Fruit fly (Drosophila melanogaster): Measurements from ENCODE around the gene Hyls1.

DNA sequence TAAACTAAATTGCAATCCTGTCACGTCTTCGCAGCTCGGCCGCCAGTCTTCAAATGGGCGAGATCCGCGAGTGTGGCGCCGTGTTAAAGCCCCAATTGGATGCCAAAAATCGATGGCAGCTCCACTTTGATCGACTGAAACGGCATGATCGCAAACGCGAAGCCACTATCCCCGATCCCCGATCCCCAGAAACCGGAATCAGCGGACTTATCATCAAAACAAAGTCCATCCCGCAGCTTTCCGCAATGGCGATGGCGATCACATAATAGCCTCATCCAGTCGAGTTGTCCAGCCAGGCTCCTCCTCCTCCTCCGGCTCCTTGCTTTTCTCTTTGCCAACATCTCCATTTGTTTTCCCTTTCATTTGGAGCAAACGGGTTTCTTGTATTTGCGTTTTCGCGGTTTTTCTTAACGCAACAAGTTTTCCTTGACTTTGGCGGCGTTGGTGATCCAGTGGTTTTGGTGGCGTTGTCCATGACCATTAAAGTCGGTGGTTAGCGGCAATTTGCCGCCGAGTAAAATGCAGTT lies 59.4 kb downstream of the Hyls1 start, which contains the start of gene CG13258:
- TF ChIP-seq EcR (GFP tag; optimal IDR thresholded peaks at IDR 0.05), result no peak
- no peak for TF ChIP-seq pan (optimal IDR thresholded peaks at IDR 0.05)
- no peak for TF ChIP-seq CG8478 (optimal IDR thresholded peaks at IDR 0.05)

All from whole organism.